Worm (Caenorhabditis elegans) whole organism, midembryonic: Measurements from ENCODE around the gene col-114.
A peak's percentile ranks its signal among the peaks of the same experiment; 100 is the strongest.

Experiments used
- T22C8.4 ChIP-seq: fragments of 200-800 bp; sonication (Bioruptor generic); IDR thresholded peaks from 2 replicates; pipeline ENCODE4 v1.3.6; 2022; ENCODE audit warnings: missing genetic modification characterization, missing compliant biosample characterization
- cog-1 ChIP-seq: sonication (generic microtip); optimal IDR thresholded peaks from 2 replicates; lab custom pipeline; 2016; ENCODE audit warnings: missing genetic modification characterization, missing compliant biosample characterization
- flt-1 ChIP-seq: fragments of 200-800 bp; sonication (Bioruptor generic); IDR thresholded peaks from 2 replicates; pipeline ENCODE4 v1.3.6; 2022; ENCODE audit warnings: missing genetic modification characterization, missing compliant biosample characterization
- klf-2 ChIP-seq: fragments of 200-800 bp; sonication (Bioruptor generic); conservative IDR thresholded peaks from 2 replicates; pipeline ENCODE4 v1.3.6; 2022; ENCODE audit warnings: missing genetic modification reagents, missing genetic modification characterization, missing compliant biosample characterization
- med-1 ChIP-seq: sonication (generic microtip); optimal IDR thresholded peaks from 2 replicates; lab custom pipeline; 2017; ENCODE audit warnings: missing genetic modification characterization, mild to moderate bottlenecking, missing compliant biosample characterization, antibody characterized with exemption, missing genetic modification reagents; ENCODE audit not compliant: insufficient read depth
- ref-1 ChIP-seq: fragments of 200-800 bp; sonication (Bioruptor generic); conservative IDR thresholded peaks from 2 replicates; pipeline ENCODE4 v1.3.6; 2022; ENCODE audit warnings: missing genetic modification reagents, missing genetic modification characterization, missing compliant biosample characterization
- tab-1 ChIP-seq: fragments of 200-800 bp; sonication (Bioruptor generic); IDR thresholded peaks from 2 replicates; pipeline ENCODE4 v1.3.6; 2022; ENCODE audit warnings: missing genetic modification characterization, missing compliant biosample characterization
- ztf-23 ChIP-seq: fragments of 200-800 bp; sonication (Bioruptor generic); IDR thresholded peaks from 2 replicates; pipeline ENCODE4 v1.3.6; 2022; ENCODE audit warnings: missing genetic modification reagents, missing genetic modification characterization, missing compliant biosample characterization
- ztf-29 ChIP-seq: fragments of 200-800 bp; sonication (Bioruptor generic); IDR thresholded peaks from 2 replicates; pipeline ENCODE4 v1.3.6; 2022; ENCODE audit warnings: missing genetic modification reagents, missing genetic modification characterization, missing compliant biosample characterization

col-114 gene

DNA sequence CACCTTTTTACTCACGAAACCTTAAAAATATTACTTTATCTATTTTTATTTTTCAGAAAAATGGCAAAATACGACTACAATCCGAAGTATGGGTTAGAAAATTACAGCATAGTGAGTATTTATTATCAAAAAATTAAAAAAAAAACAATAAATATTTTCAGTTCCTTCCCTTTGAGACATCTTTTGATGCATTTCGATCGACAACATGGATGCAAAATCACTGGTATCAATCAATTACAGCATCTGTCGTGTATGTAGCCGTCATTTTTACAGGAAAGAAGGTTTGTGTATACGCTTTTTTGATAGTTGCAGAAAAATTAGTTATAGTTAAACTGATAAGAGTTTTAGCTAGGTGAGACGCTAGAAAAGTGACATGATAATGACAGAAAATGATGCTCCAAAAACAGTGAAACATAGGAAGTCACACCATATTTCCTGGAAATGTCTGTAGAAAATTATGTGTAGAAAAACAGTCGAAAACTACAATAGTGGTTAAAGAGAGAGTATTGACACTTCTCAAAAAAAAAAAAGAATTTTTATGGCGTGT, 8.7 kb downstream of the col-114 start, which contains the start of gene elo-3:
Gene elo-3, plus strand, starts transcription at position 51 of the 547 bp plus-strand sequence.
- TF ChIP-seq ztf-23 (GFP tag; lab: Robert Waterston, UW) (no peak), klf-2 (GFP tag; lab: Robert Waterston, UW) (no peak), flt-1 (GFP tag; lab: Robert Waterston, UW) (no peak), T22C8.4 (GFP tag; lab: Robert Waterston, UW) (no peak), tab-1 (GFP tag; lab: Robert Waterston, UW) (no peak), med-1 (GFP tag; lab: Kevin White, UChicago) (no peak), cog-1 (no peak), ref-1 (no peak), ztf-29 (GFP tag; lab: Robert Waterston, UW) (no peak)

- no peak for TF ChIP-seq ref-1
- TF ChIP-seq ztf-29 (GFP tag; lab: Robert Waterston, UW) = no peak
- no peak for TF ChIP-seq T22C8.4 (GFP tag; lab: Robert Waterston, UW)
- no peak for TF ChIP-seq flt-1 (GFP tag; lab: Robert Waterston, UW)
- TF ChIP-seq klf-2 (GFP tag; lab: Robert Waterston, UW) = no peak
- TF ChIP-seq ztf-23 (GFP tag; lab: Robert Waterston, UW) = no peak
- TF ChIP-seq tab-1 (GFP tag; lab: Robert Waterston, UW) = no peak
- TF ChIP-seq med-1 (GFP tag; lab: Kevin White, UChicago) = no peak
- TF ChIP-seq cog-1 = no peak
Observed at ce11 chrIV:7236248-7236772, 10.1 kb downstream of the col-114 start.

- peak; percentile 68 for TF ChIP-seq flt-1 (GFP tag; lab: Robert Waterston, UW)
- TF ChIP-seq T22C8.4 (GFP tag; lab: Robert Waterston, UW) = no peak
- 0 out of 2 replicates have a peak, but pooled peaks have one; percentile 52 for TF ChIP-seq tab-1 (GFP tag; lab: Robert Waterston, UW)
- peak; percentile 58 for TF ChIP-seq cog-1
- no peak for TF ChIP-seq klf-2 (GFP tag; lab: Robert Waterston, UW)
- TF ChIP-seq med-1 (GFP tag; lab: Kevin White, UChicago) = no peak
- peak; percentile 55; the same call in 1 of the 2 replicates for TF ChIP-seq ztf-23 (GFP tag; lab: Robert Waterston, UW)
- no peak for TF ChIP-seq ztf-29 (GFP tag; lab: Robert Waterston, UW)
- TF ChIP-seq ref-1 = no peak
Observed at ce11 chrIV:7235382-7235917, 11.0 kb downstream of the col-114 start.

DNA sequence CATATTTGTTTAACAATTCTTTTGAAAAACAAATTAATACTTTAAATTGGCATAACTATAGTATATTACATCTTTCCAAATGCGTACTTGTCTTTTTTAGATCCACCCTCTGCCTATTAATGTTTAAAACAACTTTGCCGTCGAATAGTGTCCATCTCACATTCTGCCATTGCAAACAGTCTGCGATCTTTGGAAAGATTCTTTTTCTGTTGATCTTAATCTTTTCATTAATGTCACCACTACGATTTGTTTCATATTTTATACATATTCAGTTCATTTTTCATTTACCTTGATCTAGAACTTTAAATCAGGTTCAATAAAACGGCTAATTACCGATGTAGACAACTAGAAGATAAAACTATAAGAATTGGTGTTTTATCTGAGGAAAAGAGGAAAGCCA, 11.8 kb downstream of the col-114 start:
- TF ChIP-seq ref-1 = no peak
- TF ChIP-seq med-1 (GFP tag; lab: Kevin White, UChicago) = no peak
- no peak for TF ChIP-seq flt-1 (GFP tag; lab: Robert Waterston, UW)
- TF ChIP-seq T22C8.4 (GFP tag; lab: Robert Waterston, UW) = no peak
- TF ChIP-seq ztf-23 (GFP tag; lab: Robert Waterston, UW) = no peak
- TF ChIP-seq klf-2 (GFP tag; lab: Robert Waterston, UW) = no peak
- no peak for TF ChIP-seq cog-1
- TF ChIP-seq tab-1 (GFP tag; lab: Robert Waterston, UW) = no peak
- TF ChIP-seq ztf-29 (GFP tag; lab: Robert Waterston, UW) = no peak

- TF ChIP-seq klf-2 (GFP tag; lab: Robert Waterston, UW) = no peak
- no peak for TF ChIP-seq flt-1 (GFP tag; lab: Robert Waterston, UW)
- TF ChIP-seq ref-1 = no peak
- no peak for TF ChIP-seq med-1 (GFP tag; lab: Kevin White, UChicago)
Observed at ce11 chrIV:7233566-7234014, 12.9 kb downstream of the col-114 start.

DNA sequence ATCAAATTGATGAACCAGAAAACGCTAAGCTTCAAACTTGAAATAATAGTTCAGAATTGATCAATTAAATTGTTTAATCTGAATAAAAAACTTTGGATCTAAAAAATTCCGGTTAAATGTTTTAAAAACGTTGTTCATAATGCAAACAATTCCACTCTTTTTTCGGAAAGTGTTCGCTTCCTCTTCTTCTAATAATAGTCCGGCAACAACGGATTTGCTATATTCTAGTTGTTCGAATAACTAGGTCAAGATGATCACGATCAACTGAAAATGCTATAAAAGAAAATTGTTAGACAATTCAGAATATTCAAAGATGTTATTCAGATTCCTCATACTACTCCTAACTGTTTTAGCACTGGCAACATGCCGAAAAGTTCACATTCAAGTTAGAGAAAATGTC, 15.5 kb downstream of the col-114 start, which contains the start of gene D2024.4:
Gene D2024.4, plus strand, starts transcription at position 301 of the 400 bp plus-strand sequence.
- TF ChIP-seq T22C8.4 (GFP tag; lab: Robert Waterston, UW) = no peak
- TF ChIP-seq tab-1 (GFP tag; lab: Robert Waterston, UW) = no peak
- no peak for TF ChIP-seq ztf-29 (GFP tag; lab: Robert Waterston, UW)
- no peak for TF ChIP-seq cog-1
- no peak for TF ChIP-seq ztf-23 (GFP tag; lab: Robert Waterston, UW)
- no peak for TF ChIP-seq klf-2 (GFP tag; lab: Robert Waterston, UW)
- no peak for TF ChIP-seq med-1 (GFP tag; lab: Kevin White, UChicago)
- TF ChIP-seq flt-1 (GFP tag; lab: Robert Waterston, UW) = no peak
- TF ChIP-seq ref-1 = no peak

DNA sequence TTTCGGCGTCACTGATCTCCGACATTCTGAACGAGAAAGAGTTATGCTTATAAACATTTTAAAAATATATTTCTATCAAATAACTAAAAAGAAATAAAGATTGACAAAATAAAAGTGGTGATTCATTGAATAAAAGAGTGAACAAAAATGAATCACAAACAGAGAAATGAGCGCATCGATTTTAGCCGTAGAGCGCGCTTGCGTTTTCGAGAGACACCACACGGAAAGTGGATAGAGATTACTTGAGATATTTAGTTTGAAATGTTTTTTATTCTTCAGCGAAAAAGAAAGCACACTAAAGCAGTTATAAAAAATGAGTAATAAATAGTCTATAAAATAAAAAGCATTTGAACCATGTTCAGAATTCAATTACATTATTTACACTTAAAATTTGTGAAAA, 16.3 kb downstream of the col-114 start, which contains the start of gene cap-1:
Gene cap-1, minus strand, starts transcription at position 26 of the 400 bp plus-strand sequence.
- no peak for TF ChIP-seq ztf-29 (GFP tag; lab: Robert Waterston, UW)
- TF ChIP-seq tab-1 (GFP tag; lab: Robert Waterston, UW) = no peak
- no peak for TF ChIP-seq ztf-23 (GFP tag; lab: Robert Waterston, UW)
- no peak for TF ChIP-seq klf-2 (GFP tag; lab: Robert Waterston, UW)
- TF ChIP-seq cog-1 = peak; percentile 33
- TF ChIP-seq flt-1 (GFP tag; lab: Robert Waterston, UW) = peak; percentile 60
- no peak for TF ChIP-seq ref-1
- TF ChIP-seq T22C8.4 (GFP tag; lab: Robert Waterston, UW) = peak; percentile 78
- no peak for TF ChIP-seq med-1 (GFP tag; lab: Kevin White, UChicago)

DNA sequence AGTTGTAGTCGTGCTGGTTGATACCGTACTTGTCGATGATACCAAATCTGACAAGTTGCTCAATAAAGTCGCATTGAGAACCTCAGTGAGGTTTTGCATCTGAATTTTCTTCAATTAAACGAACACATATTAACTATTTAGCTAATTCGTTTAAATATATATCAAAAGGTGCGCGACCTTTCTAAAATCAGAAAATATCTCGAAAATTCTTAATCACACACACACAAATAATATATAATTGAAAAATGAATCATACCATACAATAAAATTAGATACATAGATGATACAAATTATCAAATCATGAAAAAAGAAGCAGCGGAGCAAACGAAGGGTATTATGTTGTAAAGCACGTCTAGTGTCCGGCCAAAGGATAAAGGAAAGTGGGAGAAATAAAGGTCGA, 18.2 kb downstream of the col-114 start, which contains the start of gene D2024.5:
Gene D2024.5, minus strand, starts transcription at position 101 of the 400 bp plus-strand sequence.
- TF ChIP-seq flt-1 (GFP tag; lab: Robert Waterston, UW) (no peak), med-1 (GFP tag; lab: Kevin White, UChicago) (no peak), ref-1 (no peak), ztf-23 (GFP tag; lab: Robert Waterston, UW) (no peak)

DNA sequence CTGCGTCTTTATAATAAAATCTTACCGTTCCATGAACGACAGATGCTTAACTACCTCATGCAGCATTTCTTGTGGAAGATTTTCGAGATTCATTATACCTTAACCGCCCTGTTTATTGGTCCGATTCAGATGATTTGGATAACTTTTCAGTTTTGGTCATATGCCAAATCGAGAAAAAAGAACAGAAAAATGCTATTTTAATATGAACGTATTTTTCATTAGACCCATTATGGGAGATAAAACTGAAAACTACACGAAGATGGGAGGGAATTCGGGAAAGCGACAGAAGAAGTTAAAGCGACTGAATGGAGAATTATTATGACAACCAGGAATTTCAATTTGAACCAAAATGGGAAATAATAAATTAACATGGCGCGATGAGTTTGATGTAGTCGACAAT, 19.4 kb downstream of the col-114 start, which contains the start of gene R13A1.10:
Gene R13A1.10, minus strand, starts transcription at position 101 of the 400 bp plus-strand sequence.
- TF ChIP-seq klf-2 (GFP tag; lab: Robert Waterston, UW) = no peak
- TF ChIP-seq ref-1 = no peak
- no peak for TF ChIP-seq cog-1
- no peak for TF ChIP-seq T22C8.4 (GFP tag; lab: Robert Waterston, UW)
- TF ChIP-seq tab-1 (GFP tag; lab: Robert Waterston, UW) = no peak
- no peak for TF ChIP-seq ztf-23 (GFP tag; lab: Robert Waterston, UW)
